Worm (Caenorhabditis elegans): ENCODE measurements around the gene T28B11.1.

T28B11.1 gene

ce11 chrV:10756698-10757097 is 24.5 kb upstream of the T28B11.1 start, which contains the start of gene irld-6:
Gene irld-6, minus strand, starts transcription at chrV:10756798.
- no peak for TF ChIP-seq lsy-2 (tag; optimal IDR thresholded peaks at IDR 0.05)

- TF ChIP-seq ceh-43 (GFP tag; optimal IDR thresholded peaks at IDR 0.05) = no peak
- no peak for TF ChIP-seq sptf-1 (tag; optimal IDR thresholded peaks at IDR 0.05)
- TF ChIP-seq nhr-2 (tag; optimal IDR thresholded peaks at IDR 0.05) = no peak
- no peak for TF ChIP-seq elt-1 (tag; optimal IDR thresholded peaks at IDR 0.05; ENCODE audit: borderline replicate concordance, insufficient read depth)
- TF ChIP-seq mep-1 (tag; optimal IDR thresholded peaks at IDR 0.05) = no peak
- no peak for TF ChIP-seq cnd-1 (tag; optimal IDR thresholded peaks at IDR 0.05)
- no peak for TF ChIP-seq lin-32 (GFP tag; optimal IDR thresholded peaks at IDR 0.05)
Measured at ce11 chrV:10754050-10754449, 21.8 kb upstream of the T28B11.1 start, which contains the start of gene F28H7.7. Gene F28H7.7, minus strand, starts transcription at chrV:10754150.

ce11 chrV:10750630-10751029 is 18.4 kb upstream of the T28B11.1 start, which contains the start of gene F28H7.3:
Gene F28H7.3, minus strand, starts transcription at chrV:10750788.
- TF ChIP-seq hlh-1 (tag; optimal IDR thresholded peaks at IDR 0.05) (no peak), mls-2 (tag; optimal IDR thresholded peaks at IDR 0.05) (no peak), bed-3 (GFP tag; optimal IDR thresholded peaks at IDR 0.05) (no peak), nhr-12 (tag; optimal IDR thresholded peaks at IDR 0.05) (no peak), ceh-43 (GFP tag; optimal IDR thresholded peaks at IDR 0.05) (no peak), pha-4 (tag; optimal IDR thresholded peaks at IDR 0.05) (no peak), nhr-2 (tag; optimal IDR thresholded peaks at IDR 0.05) (no peak), M03D4.4 (tag; optimal IDR thresholded peaks at IDR 0.05) (no peak), lsy-2 (tag; optimal IDR thresholded peaks at IDR 0.05) (no peak)

- TF ChIP-seq nhr-76 (tag; optimal IDR thresholded peaks at IDR 0.05) (no peak), lin-13 (tag; optimal IDR thresholded peaks at IDR 0.05) (no peak), ces-1 (GFP tag; optimal IDR thresholded peaks at IDR 0.05) (no peak), lin-32 (GFP tag; optimal IDR thresholded peaks at IDR 0.05) (no peak), bed-3 (GFP tag; optimal IDR thresholded peaks at IDR 0.05) (no peak), ceh-43 (GFP tag; optimal IDR thresholded peaks at IDR 0.05) (no peak), cnd-1 (tag; optimal IDR thresholded peaks at IDR 0.05) (no peak), mab-5 (tag; optimal IDR thresholded peaks at IDR 0.05) (no peak)
Measured at ce11 chrV:10747263-10747951, 15.2 kb upstream of the T28B11.1 start, which contains the start of the genes selt-1.2 and F28H7.2. Gene selt-1.2, minus strand, starts transcription at chrV:10747363. Gene F28H7.2, plus strand, starts transcription at chrV:10747901.

- TF ChIP-seq flh-1 (GFP tag; optimal IDR thresholded peaks at IDR 0.05) = no peak
- TF ChIP-seq sem-2 (GFP tag; optimal IDR thresholded peaks at IDR 0.05) = no peak
- TF ChIP-seq drap-1 (GFP tag; optimal IDR thresholded peaks at IDR 0.05) = no peak
- TF ChIP-seq mep-1 (tag; optimal IDR thresholded peaks at IDR 0.05) = no peak
Measured at ce11 chrV:10745034-10745433, 12.8 kb upstream of the T28B11.1 start, which contains the start of gene srj-21. Gene srj-21, plus strand, starts transcription at chrV:10745334.

ce11 chrV:10743649-10744048 is 11.4 kb upstream of the T28B11.1 start, which contains the start of gene srj-22:
Gene srj-22, minus strand, starts transcription at chrV:10743749.
- TF ChIP-seq elt-3 (tag; optimal IDR thresholded peaks at IDR 0.05) (no peak), unc-120 (tag; optimal IDR thresholded peaks at IDR 0.05; ENCODE audit: poor library complexity, severe bottlenecking) (no peak), nhr-76 (tag; optimal IDR thresholded peaks at IDR 0.05) (no peak), bed-3 (GFP tag; optimal IDR thresholded peaks at IDR 0.05) (no peak), snpc-4 (tag; optimal IDR thresholded peaks at IDR 0.05) (no peak), ztf-11 (tag; optimal IDR thresholded peaks at IDR 0.05) (no peak), mab-5 (tag; optimal IDR thresholded peaks at IDR 0.05) (no peak), elt-1 (tag; optimal IDR thresholded peaks at IDR 0.05; ENCODE audit: borderline replicate concordance, insufficient read depth) (no peak), blmp-1 (tag; optimal IDR thresholded peaks at IDR 0.05) (no peak), lin-32 (GFP tag; optimal IDR thresholded peaks at IDR 0.05) (no peak), nhr-12 (tag; optimal IDR thresholded peaks at IDR 0.05) (no peak), nhr-237 (tag; optimal IDR thresholded peaks at IDR 0.05) (no peak), ham-2 (GFP tag; optimal IDR thresholded peaks at IDR 0.05) (no peak), ceh-43 (GFP tag; optimal IDR thresholded peaks at IDR 0.05) (no peak), nhr-2 (tag; optimal IDR thresholded peaks at IDR 0.05) (no peak), unc-39 (tag; optimal IDR thresholded peaks at IDR 0.05) (no peak), drap-1 (GFP tag; optimal IDR thresholded peaks at IDR 0.05) (no peak), ceh-39 (tag; optimal IDR thresholded peaks at IDR 0.05) (no peak), nhr-28 (tag; optimal IDR thresholded peaks at IDR 0.05) (no peak)

Data from whole organism, mixed stage, embryonic.